Worm (Caenorhabditis elegans): ENCODE results near the gene W03F9.4.

W03F9.4 gene

DNA sequence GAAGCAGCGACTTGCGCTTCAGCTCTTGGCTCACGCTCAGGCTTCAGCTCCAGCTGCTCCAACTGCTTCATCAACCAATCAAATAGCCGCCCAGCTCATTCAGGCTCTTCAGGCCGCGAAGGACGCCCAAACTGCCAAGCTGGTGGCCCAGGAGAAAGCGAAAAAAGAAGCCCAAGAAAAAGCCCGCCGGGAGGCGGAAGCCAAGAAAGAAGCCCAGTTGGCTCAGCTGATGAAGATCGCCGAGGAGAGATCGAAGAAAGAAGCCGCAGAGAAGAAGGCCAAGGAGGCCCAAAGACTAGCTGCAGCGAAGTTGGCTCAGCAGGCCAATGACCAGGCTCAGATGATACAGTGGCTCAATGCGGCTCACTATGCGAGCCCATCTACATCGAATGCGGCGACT lies 34.9 kb downstream of the W03F9.4 start:
- TF ChIP-seq ztf-16 (tag; optimal IDR thresholded peaks at IDR 0.05) (no peak), sdc-2 (tag; optimal IDR thresholded peaks at IDR 0.05) (peak; percentile 31), F13H6.1 (tag; optimal IDR thresholded peaks at IDR 0.05) (peak; percentile 12), dve-1 (tag; optimal IDR thresholded peaks at IDR 0.05) (no peak), mec-3 (tag; optimal IDR thresholded peaks at IDR 0.05; ENCODE audit: borderline replicate concordance) (peak; percentile 10)

- TF ChIP-seq unc-55 (GFP tag; optimal IDR thresholded peaks at IDR 0.05) (peak; percentile 9), nfya-1 (tag; optimal IDR thresholded peaks at IDR 0.05) (peak; percentile 66), ceh-9 (tag; optimal IDR thresholded peaks at IDR 0.05) (no peak), unc-3 (GFP tag; conservative IDR thresholded peaks at IDR 0.05) (no peak), unc-3 (tag; optimal IDR thresholded peaks at IDR 0.05) (no peak), pros-1 (tag; optimal IDR thresholded peaks at IDR 0.05) (no peak), K02D7.2 (tag; optimal IDR thresholded peaks at IDR 0.05) (no peak), zip-5 (tag; optimal IDR thresholded peaks at IDR 0.05) (peak; percentile 0), pqm-1 (tag; optimal IDR thresholded peaks at IDR 0.05) (no peak), unc-42 (tag; optimal IDR thresholded peaks at IDR 0.05) (peak; percentile 21), ceh-18 (tag; optimal IDR thresholded peaks at IDR 0.05) (no peak), dve-1 (tag; optimal IDR thresholded peaks at IDR 0.05) (peak; percentile 17), ref-2 (tag; optimal IDR thresholded peaks at IDR 0.05) (peak; percentile 3), pag-3 (tag; optimal IDR thresholded peaks at IDR 0.05; ENCODE audit: borderline replicate concordance) (no peak), pha-4 (tag; optimal IDR thresholded peaks at IDR 0.05) (no peak), sdc-2 (tag; optimal IDR thresholded peaks at IDR 0.05) (no peak), hlh-6 (tag; optimal IDR thresholded peaks at IDR 0.05) (no peak), gmeb-2 (tag; optimal IDR thresholded peaks at IDR 0.05) (no peak), hlh-30 (tag; optimal IDR thresholded peaks at IDR 0.05; ENCODE audit: insufficient read depth) (no peak), ztf-16 (tag; optimal IDR thresholded peaks at IDR 0.05) (peak; percentile 23), ceh-19 (GFP tag; optimal IDR thresholded peaks at IDR 0.05) (no peak), pat-9 (tag; optimal IDR thresholded peaks at IDR 0.05) (no peak), ceh-48 (tag; optimal IDR thresholded peaks at IDR 0.05) (no peak), ets-4 (tag; optimal IDR thresholded peaks at IDR 0.05) (no peak)
Observed at ce11 chrV:104474-104873, 46.7 kb downstream of the W03F9.4 start, which contains the start of gene picd-1. Gene picd-1, plus strand, starts transcription at chrV:104825.

ce11 chrV:103977-104376 lies 47.2 kb downstream of the W03F9.4 start, which contains the start of gene rps-27:
Gene rps-27, minus strand, starts transcription at chrV:104077.
- TF ChIP-seq madf-2 (tag; optimal IDR thresholded peaks at IDR 0.05) (no peak), dve-1 (tag; optimal IDR thresholded peaks at IDR 0.05) (no peak), ceh-22 (tag; optimal IDR thresholded peaks at IDR 0.05) (no peak), eyg-1 (tag; optimal IDR thresholded peaks at IDR 0.05) (no peak), sdc-2 (tag; optimal IDR thresholded peaks at IDR 0.05) (no peak), ztf-16 (tag; optimal IDR thresholded peaks at IDR 0.05) (no peak), unc-55 (GFP tag; optimal IDR thresholded peaks at IDR 0.05) (no peak), pros-1 (tag; optimal IDR thresholded peaks at IDR 0.05) (no peak), ceh-45 (GFP tag; IDR thresholded peaks at IDR 0.05) (no peak), C38D4.7 (GFP tag; optimal IDR thresholded peaks at IDR 0.05) (no peak), sox-2 (GFP tag; IDR thresholded peaks at IDR 0.05) (no peak), gmeb-2 (tag; optimal IDR thresholded peaks at IDR 0.05) (no peak), mec-3 (tag; optimal IDR thresholded peaks at IDR 0.05; ENCODE audit: borderline replicate concordance) (no peak), lin-11 (tag; optimal IDR thresholded peaks at IDR 0.05) (no peak), hlh-13 (GFP tag; optimal IDR thresholded peaks at IDR 0.05) (no peak)

DNA sequence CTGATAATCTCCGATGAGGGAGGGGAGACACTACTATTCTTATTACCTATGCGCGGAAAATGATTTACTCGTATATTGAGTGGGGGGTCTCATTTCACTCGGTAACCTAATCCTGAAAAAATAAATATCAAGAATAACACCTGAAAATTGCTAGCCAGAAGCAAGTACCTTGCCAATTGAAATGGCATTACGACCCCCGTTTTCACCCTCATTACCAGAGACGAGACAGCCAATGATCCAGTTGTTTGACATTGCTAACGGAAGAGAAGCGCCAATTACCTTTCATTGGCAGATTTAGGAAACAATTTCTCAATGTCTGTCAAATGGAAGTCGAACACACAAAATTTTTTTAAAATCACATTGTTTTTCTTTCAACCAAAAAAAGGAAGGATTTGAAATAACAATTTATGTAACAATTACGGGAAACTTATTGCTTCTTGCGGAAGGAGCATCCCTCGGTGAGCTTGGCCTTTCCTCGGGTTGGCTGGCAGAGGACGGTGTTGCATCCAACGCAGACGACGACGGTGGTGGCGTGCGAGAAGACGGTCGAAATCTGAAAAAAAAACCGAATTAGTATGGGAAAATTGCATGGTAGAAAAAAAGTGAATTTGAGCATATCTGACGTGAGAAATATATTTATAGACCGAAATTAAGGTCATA lies 48.0 kb downstream of the W03F9.4 start:
- TF ChIP-seq che-1 (tag; optimal IDR thresholded peaks at IDR 0.05): no peak

Measured in whole organism, late embryonic.